Worm (Caenorhabditis elegans) whole organism, L3 larva: ENCODE results near the gene dgk-1.

ENCODE experiments used
- ZK546.5 ChIP-seq: sonication (generic microtip); optimal IDR thresholded peaks from 2 replicates; lab custom pipeline; 2017; ENCODE audit warnings: missing biosample characterization, missing genetic modification characterization
- unc-62 ChIP-seq: fragments of 150-350 bp; sonication (generic microtip); optimal IDR thresholded peaks from 4 replicates; lab custom pipeline; 2014; ENCODE audit warnings: missing biosample characterization, missing genetic modification reagents, missing genetic modification characterization

- TF ChIP-seq unc-62 (GFP tag; lab: Kevin White, UChicago) (no peak), ZK546.5 (no peak)
Measured at ce11 chrX:1018586-1018985, 27.3 kb upstream of the dgk-1 start.
